Fruit fly (Drosophila melanogaster) whole organism, embryonic: ENCODE results near the gene eIF4A.

ENCODE experiments used
- Bteb2 ChIP-seq: fragments of 200-800 bp; sonication (Bioruptor generic); optimal IDR thresholded peaks from 2 replicates; lab custom pipeline; 2016; ENCODE audit warnings: missing biosample characterization, missing genetic modification characterization
- CG10321 ChIP-seq: fragments of 200-800 bp; sonication (Bioruptor generic); IDR thresholded peaks from 2 replicates; pipeline ENCODE4 v1.3.6; 2022; ENCODE audit warnings: missing biosample characterization, missing genetic modification characterization
- CG11504 ChIP-seq: fragments of 200-800 bp; sonication (Bioruptor generic); optimal IDR thresholded peaks from 3 replicates; lab custom pipeline; 2019; ENCODE audit warnings: missing biosample characterization, mild to moderate bottlenecking, missing genetic modification characterization, moderate library complexity
- CG12744 ChIP-seq: fragments of 200-800 bp; sonication (Bioruptor generic); optimal IDR thresholded peaks from 2 replicates; lab custom pipeline; 2016; ENCODE audit warnings: missing biosample characterization, missing genetic modification characterization
- CG17912 ChIP-seq: fragments of 200-800 bp; sonication (Bioruptor generic); optimal IDR thresholded peaks from 2 replicates; lab custom pipeline; 2018; ENCODE audit warnings: missing biosample characterization, mild to moderate bottlenecking, missing genetic modification characterization
- CG34422 ChIP-seq: fragments of 200-800 bp; sonication (Bioruptor generic); IDR thresholded peaks from 3 replicates; pipeline ENCODE4 v1.3.6; 2022; ENCODE audit warnings: missing biosample characterization, missing genetic modification characterization
- CG4707 ChIP-seq: fragments of 200-800 bp; sonication (Bioruptor generic); optimal IDR thresholded peaks from 2 replicates; lab custom pipeline; 2018; ENCODE audit warnings: missing biosample characterization, mild to moderate bottlenecking, missing genetic modification characterization, moderate library complexity
- CG4730 ChIP-seq: fragments of 200-800 bp; sonication (Bioruptor generic); IDR thresholded peaks from 2 replicates; pipeline ENCODE4 v1.3.6; 2022; ENCODE audit warnings: missing biosample characterization, missing genetic modification characterization
- CG4820 ChIP-seq: fragments of 200-800 bp; sonication (Bioruptor generic); optimal IDR thresholded peaks from 3 replicates; lab custom pipeline; 2016; ENCODE audit warnings: missing biosample characterization, missing genetic modification characterization
- CG6654 ChIP-seq: fragments of 200-800 bp; sonication (Bioruptor generic); optimal IDR thresholded peaks from 2 replicates; lab custom pipeline; 2017; ENCODE audit warnings: missing biosample characterization, mild to moderate bottlenecking, missing genetic modification characterization
- CG6683 ChIP-seq: fragments of 200-800 bp; sonication (Bioruptor generic); optimal IDR thresholded peaks from 2 replicates; lab custom pipeline; 2017; ENCODE audit warnings: missing biosample characterization, mild to moderate bottlenecking, missing genetic modification characterization, missing genetic modification reagents
- CG6854 ChIP-seq: fragments of 200-800 bp; sonication (Bioruptor generic); optimal IDR thresholded peaks from 3 replicates; lab custom pipeline; 2017; ENCODE audit warnings: missing biosample characterization, mild to moderate bottlenecking, missing genetic modification characterization
- CG7745 ChIP-seq: fragments of 200-800 bp; sonication (Bioruptor generic); optimal IDR thresholded peaks from 2 replicates; lab custom pipeline; 2018; ENCODE audit warnings: missing biosample characterization, mild to moderate bottlenecking, missing genetic modification characterization, moderate library complexity
- CG7987 ChIP-seq: fragments of 200-800 bp; sonication (Bioruptor generic); optimal IDR thresholded peaks from 2 replicates; lab custom pipeline; 2018; ENCODE audit warnings: missing biosample characterization, mild to moderate bottlenecking, missing genetic modification characterization, moderate library complexity
- CG8765 ChIP-seq: fragments of 200-800 bp; sonication (Bioruptor generic); IDR thresholded peaks from 2 replicates; pipeline ENCODE4 v1.3.6; 2022; ENCODE audit warnings: missing biosample characterization, missing genetic modification characterization
- CG9817 ChIP-seq: fragments of 200-800 bp; sonication (Bioruptor generic); optimal IDR thresholded peaks from 2 replicates; lab custom pipeline; 2018; ENCODE audit warnings: missing biosample characterization, mild to moderate bottlenecking, missing genetic modification characterization, moderate library complexity
- CoRest ChIP-seq: fragments of 200-800 bp; sonication (Bioruptor generic); optimal IDR thresholded peaks from 3 replicates; lab custom pipeline; 2018; ENCODE audit warnings: missing biosample characterization, mild to moderate bottlenecking, missing genetic modification characterization, moderate library complexity
- Dfd ChIP-seq, 2 experiments: fragments of >200 bp; optimal IDR thresholded peaks; 2 replicates each; lab custom pipeline; 2017; ENCODE audit warnings: missing biosample characterization in 2 of 2, missing genetic modification characterization in 2 of 2
- Dip2 ChIP-seq: fragments of 200-800 bp; sonication (Bioruptor generic); IDR thresholded peaks from 2 replicates; pipeline ENCODE4 v1.3.6; 2022; ENCODE audit warnings: missing biosample characterization, missing genetic modification characterization
- Dp ChIP-seq: fragments of 200-800 bp; sonication (Bioruptor generic); optimal IDR thresholded peaks from 2 replicates; lab custom pipeline; 2018; ENCODE audit warnings: missing biosample characterization, mild to moderate bottlenecking, missing genetic modification characterization, moderate library complexity
- Dref ChIP-seq: fragments of 200-800 bp; sonication (Bioruptor generic); IDR thresholded peaks from 2 replicates; pipeline ENCODE4 v1.3.6; 2022; ENCODE audit warnings: missing biosample characterization, missing genetic modification characterization
- HLH54F ChIP-seq: fragments of 200-800 bp; sonication (Bioruptor generic); optimal IDR thresholded peaks from 3 replicates; lab custom pipeline; 2016; ENCODE audit warnings: missing biosample characterization, missing genetic modification characterization
- Neu2 ChIP-seq: fragments of 200-800 bp; sonication (Bioruptor generic); optimal IDR thresholded peaks from 3 replicates; lab custom pipeline; 2016; ENCODE audit warnings: missing biosample characterization, missing genetic modification characterization, borderline replicate concordance
- Rx ChIP-seq: fragments of 200-800 bp; sonication (Bioruptor generic); IDR thresholded peaks from 2 replicates; pipeline ENCODE4 v1.3.6; 2022; ENCODE audit warnings: missing biosample characterization, missing genetic modification characterization
- Vsx1 ChIP-seq: fragments of 200-800 bp; sonication (Bioruptor generic); optimal IDR thresholded peaks from 2 replicates; lab custom pipeline; 2017; ENCODE audit warnings: missing biosample characterization, mild to moderate bottlenecking, missing genetic modification characterization, missing genetic modification reagents
- aop ChIP-seq: fragments of 200-800 bp; sonication (Bioruptor generic); IDR thresholded peaks from 2 replicates; pipeline ENCODE4 v1.3.6; 2022; ENCODE audit warnings: missing biosample characterization, missing genetic modification characterization
- bcd ChIP-seq: fragments of 200-800 bp; sonication (Bioruptor generic); optimal IDR thresholded peaks from 2 replicates; lab custom pipeline; 2017; ENCODE audit warnings: missing biosample characterization, mild to moderate bottlenecking, missing genetic modification characterization
- bowl ChIP-seq: fragments of 200-800 bp; sonication (Bioruptor generic); IDR thresholded peaks from 2 replicates; pipeline ENCODE4 v1.3.6; 2022; ENCODE audit warnings: missing biosample characterization, missing genetic modification characterization
- chif ChIP-seq, 2 experiments: fragments of 200-800 bp; sonication (Bioruptor generic); optimal IDR thresholded peaks; 3 replicates each; lab custom pipeline; 2016; ENCODE audit warnings: missing biosample characterization in 2 of 2, missing genetic modification characterization in 2 of 2
- chn ChIP-seq: fragments of 200-800 bp; sonication (Bioruptor generic); optimal IDR thresholded peaks from 2 replicates; lab custom pipeline; 2016; ENCODE audit warnings: missing biosample characterization, missing genetic modification characterization
- danr ChIP-seq: fragments of 200-800 bp; sonication (Bioruptor generic); IDR thresholded peaks from 2 replicates; pipeline ENCODE4 v1.3.6; 2022; ENCODE audit warnings: missing biosample characterization, missing genetic modification characterization
- eyg ChIP-seq: fragments of 200-800 bp; sonication (Bioruptor generic); optimal IDR thresholded peaks from 3 replicates; lab custom pipeline; 2016; ENCODE audit warnings: missing biosample characterization, missing genetic modification characterization
- gcm2 ChIP-seq: fragments of 200-800 bp; sonication (Bioruptor generic); optimal IDR thresholded peaks from 2 replicates; lab custom pipeline; 2016; ENCODE audit warnings: missing biosample characterization, missing genetic modification characterization
- gsb-n ChIP-seq: fragments of 200-800 bp; sonication (Bioruptor generic); optimal IDR thresholded peaks from 3 replicates; lab custom pipeline; 2018; ENCODE audit warnings: missing biosample characterization, mild to moderate bottlenecking, missing genetic modification characterization
- hbn ChIP-seq: fragments of 200-800 bp; sonication (Bioruptor generic); IDR thresholded peaks from 2 replicates; pipeline ENCODE4 v1.3.6; 2022; ENCODE audit warnings: missing biosample characterization, missing genetic modification characterization; ENCODE audit not compliant: partially characterized antibody
- kay ChIP-seq: fragments of 200-800 bp; sonication (Bioruptor generic); optimal IDR thresholded peaks from 2 replicates; lab custom pipeline; 2016; ENCODE audit warnings: missing biosample characterization, missing genetic modification characterization
- onecut ChIP-seq: fragments of 200-800 bp; sonication (Bioruptor generic); IDR thresholded peaks from 2 replicates; pipeline ENCODE4 v1.3.6; 2022; ENCODE audit warnings: missing biosample characterization, missing genetic modification characterization
- pho ChIP-seq: fragments of 200-800 bp; sonication (Bioruptor generic); optimal IDR thresholded peaks from 2 replicates; lab custom pipeline; 2016; ENCODE audit warnings: missing biosample characterization, missing genetic modification characterization
- rib ChIP-seq: fragments of 200-800 bp; sonication (Bioruptor generic); IDR thresholded peaks from 2 replicates; pipeline ENCODE4 v1.3.6; 2022; ENCODE audit warnings: missing biosample characterization, missing genetic modification characterization
- sc ChIP-seq, 3 experiments: fragments of >200 bp in 2 of 3; fragments of 200-800 bp in 1 of 3; sonication (Bioruptor generic) in 1 of 3; optimal IDR thresholded peaks; 2 replicates in 2 of 3; 3 replicates in 1 of 3; lab custom pipeline; 2017; ENCODE audit warnings: mild to moderate bottlenecking in 1 of 3, missing biosample characterization in 1 of 3, missing genetic modification characterization in 1 of 3, missing genetic modification reagents in 1 of 3
- sens ChIP-seq: fragments of 200-800 bp; sonication (Bioruptor generic); peaks from one replicate; lab custom pipeline; 2016; ENCODE audit warnings: missing biosample characterization, missing genetic modification characterization
- sima ChIP-seq: fragments of 200-800 bp; sonication (Bioruptor generic); optimal IDR thresholded peaks from 2 replicates; lab custom pipeline; 2016; ENCODE audit warnings: missing biosample characterization, missing genetic modification characterization
- sna ChIP-seq: fragments of 200-800 bp; sonication (Bioruptor generic); IDR thresholded peaks from 2 replicates; pipeline ENCODE4 v1.3.6; 2022; ENCODE audit warnings: missing biosample characterization, missing genetic modification characterization; ENCODE audit not compliant: partially characterized antibody
- sob ChIP-seq: fragments of 200-800 bp; sonication (Bioruptor generic); IDR thresholded peaks from 2 replicates; pipeline ENCODE4 v1.3.6; 2022; ENCODE audit warnings: missing biosample characterization, missing genetic modification characterization
- tna ChIP-seq: fragments of 200-800 bp; sonication (Bioruptor generic); IDR thresholded peaks from 2 replicates; pipeline ENCODE4 v1.3.6; 2022; ENCODE audit warnings: missing biosample characterization, missing genetic modification characterization; ENCODE audit not compliant: partially characterized antibody
- usp ChIP-seq: fragments of >200 bp; optimal IDR thresholded peaks from 2 replicates; lab custom pipeline; 2017; ENCODE audit warnings: missing biosample characterization, missing genetic modification characterization
- wek ChIP-seq: fragments of 200-800 bp; sonication (Bioruptor generic); optimal IDR thresholded peaks from 3 replicates; lab custom pipeline; 2018; ENCODE audit warnings: missing biosample characterization, mild to moderate bottlenecking, missing genetic modification characterization, moderate library complexity
- zfh1 ChIP-seq: fragments of 200-800 bp; sonication (Bioruptor generic); IDR thresholded peaks from 3 replicates; pipeline ENCODE4 v1.3.6; 2022; ENCODE audit warnings: missing biosample characterization, missing genetic modification characterization

The eIF4A gene

DNA sequence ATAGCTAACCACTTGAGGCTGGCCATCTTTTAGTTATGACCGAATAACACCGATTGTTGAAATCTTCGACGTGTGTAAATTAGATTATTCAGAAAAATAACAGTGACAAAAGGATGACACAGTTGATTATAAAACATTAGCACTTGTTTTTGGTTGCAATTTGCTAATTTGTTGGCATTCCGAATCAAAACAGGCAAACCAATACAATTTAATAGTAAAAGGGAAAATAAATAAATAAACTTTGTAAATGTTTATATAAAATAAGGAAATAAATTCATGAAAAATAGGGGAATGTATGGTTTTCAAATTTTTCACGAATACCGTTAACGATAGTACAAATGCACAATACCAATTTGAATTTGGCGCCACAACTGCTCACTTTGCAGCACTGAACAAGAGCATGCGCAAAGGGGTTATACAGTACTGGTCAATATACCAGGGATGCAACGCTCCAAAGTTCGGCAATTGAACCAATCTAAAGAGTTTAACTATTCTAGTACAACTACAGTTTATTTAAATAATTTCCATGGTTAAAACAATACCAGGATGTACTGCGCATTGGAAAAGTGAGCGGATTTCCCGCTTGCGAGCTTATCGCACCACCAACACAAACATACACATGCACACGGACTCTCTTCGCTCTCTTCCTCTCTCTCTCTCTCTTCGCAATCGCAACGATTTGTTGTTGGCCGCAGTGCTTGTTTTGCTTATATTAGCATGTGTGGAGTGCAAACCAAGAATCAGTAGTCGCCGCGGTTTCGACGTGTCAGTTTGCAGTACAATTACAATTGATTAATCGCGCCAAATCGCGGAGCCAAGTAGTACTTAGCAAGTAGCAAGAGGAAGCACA lies 38.1 kb upstream of the eIF4A start, which contains the start of the genes Sfp26Ad and Gpdh1 (continued):
- peak; percentile 47 for TF ChIP-seq sna
- no peak for TF ChIP-seq Dfd (GFP tag; optimal IDR thresholded peaks at IDR 0.05; lab: Kevin White, UChicago)
- peak; percentile 47; the same call in 1 of the 2 replicates for TF ChIP-seq CG4730
- peak; percentile 74 for TF ChIP-seq chn (GFP tag; lab: Kevin White, UChicago)
- peak; percentile 87 for TF ChIP-seq Bteb2
- peak; percentile 30 for TF ChIP-seq CG6683 (GFP tag; lab: Kevin White, UChicago)
- no peak for TF ChIP-seq CG10321 (GFP tag; lab: Robert Waterston, UW)
- TF ChIP-seq CG8765 (GFP tag; lab: Robert Waterston, UW) = no peak
- TF ChIP-seq CG4820 (GFP tag; lab: Kevin White, UChicago) = peak; percentile 66
- peak; percentile 13 for TF ChIP-seq CG4707 (GFP tag; lab: Kevin White, UChicago)
- TF ChIP-seq Rx (GFP tag; lab: Robert Waterston, UW) = peak; percentile 44
- no peak; the same call in 1 of the 2 replicates for TF ChIP-seq tna (GFP tag; lab: Robert Waterston, UW)
- peak; percentile 99 for TF ChIP-seq Dp
- peak; percentile 84 for TF ChIP-seq HLH54F
- TF ChIP-seq danr (GFP tag; lab: Robert Waterston, UW) = no peak
- no peak for TF ChIP-seq CG6654 (GFP tag; lab: Kevin White, UChicago)
- peak; percentile 8 for TF ChIP-seq CG7745 (tag; lab: Kevin White, UChicago)
- TF ChIP-seq zfh1 = peak; percentile 75; the same call in 2 of the 3 replicates
- TF ChIP-seq pho = peak; percentile 82
- TF ChIP-seq CG12744 (GFP tag; lab: Kevin White, UChicago) = peak; percentile 38
- peak; percentile 15 for TF ChIP-seq sima
- TF ChIP-seq CG34422 (GFP tag; lab: Robert Waterston, UW) = peak; percentile 60; the same call in 2 of the 3 replicates
- TF ChIP-seq onecut (GFP tag; lab: Robert Waterston, UW) = peak; percentile 45
- peak; percentile 60 for TF ChIP-seq CG9817 (tag; lab: Kevin White, UChicago)
- peak; percentile 47 for TF ChIP-seq CG6854 (GFP tag; lab: Kevin White, UChicago)
- TF ChIP-seq CG7987 (GFP tag; lab: Kevin White, UChicago) = peak; percentile 69
- peak; percentile 41 for TF ChIP-seq Neu2 (GFP tag; lab: Kevin White, UChicago)
- peak; percentile 84 for TF ChIP-seq sob
- no peak for TF ChIP-seq usp (GFP tag; lab: Kevin White, UChicago)
- no peak; the same call in 1 of the 2 replicates for TF ChIP-seq hbn (GFP tag; lab: Robert Waterston, UW)
- peak; percentile 76 for TF ChIP-seq kay (GFP tag; lab: Kevin White, UChicago)
- TF ChIP-seq bowl (GFP tag; lab: Robert Waterston, UW) = no peak
- peak; percentile 68 to 76 for TF ChIP-seq chif (GFP tag; optimal IDR thresholded peaks at IDR 0.05; lab: Kevin White, UChicago)
- TF ChIP-seq wek (GFP tag; lab: Kevin White, UChicago) = peak; percentile 99
- TF ChIP-seq gsb-n (tag; lab: Kevin White, UChicago) = peak; percentile 61
- TF ChIP-seq sc (optimal IDR thresholded peaks at IDR 0.05; lab: Kevin White, UChicago) = no peak
- no peak for TF ChIP-seq sc (GFP tag; optimal IDR thresholded peaks at IDR 0.05; lab: Kevin White, UChicago)
- TF ChIP-seq Dref (GFP tag; lab: Robert Waterston, UW) = peak; percentile 48; the same call in 1 of the 2 replicates
- TF ChIP-seq CoRest (tag; lab: Kevin White, UChicago) = peak; percentile 72
- TF ChIP-seq CG17912 (GFP tag; lab: Kevin White, UChicago) = peak; percentile 71
- TF ChIP-seq gcm2 (GFP tag; lab: Kevin White, UChicago) = peak; percentile 57
- peak; percentile 95 for TF ChIP-seq sens (GFP tag; lab: Kevin White, UChicago)
- peak; percentile 23 for TF ChIP-seq Vsx1 (GFP tag; lab: Kevin White, UChicago)
- no peak; the same call in none of the 2 replicates for TF ChIP-seq rib
- TF ChIP-seq Dip2 = no peak
- TF ChIP-seq eyg = peak; percentile 71
- TF ChIP-seq aop (GFP tag; lab: Robert Waterston, UW) = no peak
- TF ChIP-seq bcd (GFP tag; lab: Kevin White, UChicago) = peak; percentile 73
- TF ChIP-seq CG11504 (tag; lab: Kevin White, UChicago) = peak; percentile 66
